Fruit fly (Drosophila melanogaster): Measurements from ENCODE around the gene CG13992.

- TF ChIP-seq cnc (optimal IDR thresholded peaks at IDR 0.05) (no peak), Hr96 (GFP tag; optimal IDR thresholded peaks at IDR 0.05) (no peak), CG11617 (GFP tag; optimal IDR thresholded peaks at IDR 0.05) (no peak), kay (GFP tag; ENCODE audit: borderline replicate concordance) (no peak), Clk (GFP tag; optimal IDR thresholded peaks at IDR 0.05) (no peak), Crg-1 (GFP tag; optimal IDR thresholded peaks at IDR 0.05) (no peak), ovo (GFP tag; optimal IDR thresholded peaks at IDR 0.05) (no peak), pad (GFP tag; optimal IDR thresholded peaks at IDR 0.05) (no peak)
These were observed 15.7 kb upstream of the CG13992 start for dm6 chr2L:5983236-5983635.

Data from whole organism, adult.